Fruit fly (Drosophila melanogaster) whole organism: ENCODE measurements around the gene Doc2.

Experiments
- EcR ChIP-seq, 2 experiments: fragments of >200 bp; optimal IDR thresholded peaks; 2 replicates each; lab custom pipeline; 2017; ENCODE audit warnings: missing biosample characterization in 2 of 2, missing genetic modification characterization in 2 of 2, missing genetic modification reagents in 2 of 2
- psq ChIP-seq: fragments of >200 bp; optimal IDR thresholded peaks from 2 replicates; lab custom pipeline; 2017
- usp ChIP-seq: fragments of >200 bp; optimal IDR thresholded peaks from 2 replicates; lab custom pipeline; 2017; ENCODE audit warnings: missing biosample characterization, missing genetic modification characterization, mixed read lengths

dm6 chr3L:8996899-8997685 lies 22.0 kb downstream of the Doc2 start:
- TF ChIP-seq EcR (GFP tag; optimal IDR thresholded peaks at IDR 0.05; lab: Kevin White, UChicago): no peak
- no peak for TF ChIP-seq usp
- TF ChIP-seq psq (lab: Kevin White, UChicago): no peak
